Worm (Caenorhabditis elegans): ENCODE data around the gene F38B2.3.

Gene F38B2.3

ce11 chrX:11241479-11241878, 44.7 kb downstream of the F38B2.3 start:
- TF ChIP-seq eyg-1 (tag; optimal IDR thresholded peaks at IDR 0.05) (no peak), C08G9.2 (tag; optimal IDR thresholded peaks at IDR 0.05) (no peak), hlh-6 (tag; optimal IDR thresholded peaks at IDR 0.05) (no peak)

ce11 chrX:11240585-11241115, 45.5 kb downstream of the F38B2.3 start, which contains the start of gene C34F6.10:
TSS of gene C34F6.10 (minus strand) at chrX:11240635.
- TF ChIP-seq ztf-16 (tag; optimal IDR thresholded peaks at IDR 0.05) (no peak), madf-2 (tag; optimal IDR thresholded peaks at IDR 0.05) (no peak), pqm-1 (tag; optimal IDR thresholded peaks at IDR 0.05) (no peak), K09A11.1 (tag; optimal IDR thresholded peaks at IDR 0.05; ENCODE audit: insufficient read depth) (no peak), nhr-232 (tag; optimal IDR thresholded peaks at IDR 0.05) (no peak), hlh-30 (tag; optimal IDR thresholded peaks at IDR 0.05; ENCODE audit: insufficient read depth) (no peak), unc-86 (tag; optimal IDR thresholded peaks at IDR 0.05) (no peak), dmd-4 (tag; optimal IDR thresholded peaks at IDR 0.05; ENCODE audit: borderline replicate concordance) (no peak), ceh-14 (tag; optimal IDR thresholded peaks at IDR 0.05) (no peak), dve-1 (tag; optimal IDR thresholded peaks at IDR 0.05) (no peak), K02D7.2 (tag; optimal IDR thresholded peaks at IDR 0.05) (no peak), pros-1 (tag; optimal IDR thresholded peaks at IDR 0.05) (no peak), fkh-6 (tag; optimal IDR thresholded peaks at IDR 0.05) (no peak), ceh-22 (tag; optimal IDR thresholded peaks at IDR 0.05) (no peak), ceh-19 (GFP tag; optimal IDR thresholded peaks at IDR 0.05) (no peak)

All from whole organism, late embryonic.